Fruit fly (Drosophila melanogaster): Measurements from ENCODE around the gene Tie.
A peak's percentile ranks its signal among the peaks of the same experiment; 100 is the strongest.

The Tie gene

dm6 chr3L:4508926-4509457, 23.0 kb downstream of the Tie start (continued):
- TF ChIP-seq CG18619 (GFP tag; optimal IDR thresholded peaks at IDR 0.05) = no peak
- TF ChIP-seq CG17385 (GFP tag; optimal IDR thresholded peaks at IDR 0.05) = peak; percentile 18
- no peak for TF ChIP-seq otp (GFP tag; IDR thresholded peaks at IDR 0.05)
- TF ChIP-seq row (GFP tag; IDR thresholded peaks at IDR 0.05) = 0 out of 3 replicates have a peak, but pooled peaks have one; percentile 32
- no peak for TF ChIP-seq ci (GFP tag; IDR thresholded peaks at IDR 0.05)

DNA sequence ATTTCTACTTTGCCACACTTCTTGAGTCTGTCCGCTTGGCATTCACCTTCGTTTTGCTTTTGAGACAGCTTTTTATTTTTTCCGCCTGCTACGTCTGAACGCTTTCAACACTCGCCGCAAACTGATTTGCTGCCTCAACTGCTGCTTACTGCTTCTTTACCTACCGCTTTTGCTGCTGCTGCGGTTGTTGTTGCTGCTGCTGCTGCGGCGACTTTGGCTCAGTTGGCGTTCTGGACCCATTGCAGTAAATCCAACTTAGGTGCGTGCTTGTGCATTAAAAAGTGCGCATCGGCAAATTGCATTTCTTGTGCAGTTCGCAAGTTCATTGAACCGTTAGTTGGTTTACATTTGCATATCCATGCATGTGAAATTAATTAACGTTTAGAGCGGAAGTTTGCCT, 23.6 kb downstream of the Tie start, which contains the start of gene NT1:
Gene NT1 (minus strand): TSS at position 127 of the 400 bp plus-strand sequence.
- TF ChIP-seq CTCF (GFP tag; optimal IDR thresholded peaks at IDR 0.05) (no peak), Awh (GFP tag; IDR thresholded peaks at IDR 0.05) (peak; percentile 15; the same call in 1 of the 2 replicates), sr (GFP tag; IDR thresholded peaks at IDR 0.05) (0 out of 3 replicates have a peak, but pooled peaks have one; percentile 25), TFAM (GFP tag; optimal IDR thresholded peaks at IDR 0.05) (no peak), CG10274 (GFP tag; optimal IDR thresholded peaks at IDR 0.05) (no peak), Dfd (GFP tag; optimal IDR thresholded peaks at IDR 0.05) (peak in 1 of 2 experiments; percentile 50), Drgx (GFP tag; IDR thresholded peaks at IDR 0.05) (0 out of 2 replicates have a peak, but pooled peaks have one; percentile 13)

DNA sequence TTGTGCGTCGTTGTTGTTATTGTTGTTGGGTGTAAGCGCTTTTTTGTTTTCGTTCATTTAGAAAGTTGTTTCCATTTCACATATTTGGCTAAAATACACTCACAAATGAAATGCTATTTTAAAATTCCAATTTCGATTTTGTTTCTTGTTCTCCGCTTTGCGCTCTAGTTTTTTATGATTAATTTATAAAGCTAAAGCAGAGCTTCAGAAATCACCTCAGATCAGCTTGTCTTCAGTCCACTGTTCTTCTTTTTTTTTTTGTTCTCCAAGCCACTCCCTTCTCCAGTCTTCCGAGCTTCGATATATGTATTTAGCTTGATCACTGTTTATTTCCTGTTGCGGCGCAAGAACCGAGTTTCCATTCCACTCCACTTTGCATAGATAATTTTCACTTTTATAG, 24.1 kb downstream of the Tie start:
- TF ChIP-seq CG3407 (GFP tag; optimal IDR thresholded peaks at IDR 0.05) = no peak
- no peak for TF ChIP-seq CG11560 (tag; IDR thresholded peaks at IDR 0.05)
- peak; percentile 43 for TF ChIP-seq Blimp-1 (GFP tag; optimal IDR thresholded peaks at IDR 0.05)
- TF ChIP-seq ssp (GFP tag; IDR thresholded peaks at IDR 0.05) = no peak
- TF ChIP-seq cg (GFP tag; optimal IDR thresholded peaks at IDR 0.05) = no peak

DNA sequence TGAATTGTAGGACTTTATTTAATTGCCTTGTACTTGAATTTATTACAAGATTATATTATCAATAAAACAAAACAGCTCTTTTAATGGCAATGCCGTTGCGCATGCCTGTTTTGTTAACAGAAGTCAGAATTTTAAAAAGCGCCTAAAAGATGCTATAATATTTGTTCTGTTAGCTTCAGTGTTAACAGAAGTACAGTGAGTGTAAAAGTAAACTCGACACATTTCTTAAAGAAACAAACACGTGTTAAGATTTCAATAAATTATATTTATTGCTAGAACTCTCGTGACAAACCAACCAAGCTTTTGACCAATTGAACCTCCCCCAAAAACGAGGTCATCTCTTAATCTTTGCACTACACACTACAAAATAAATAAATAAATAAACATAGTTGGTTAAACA, 30.5 kb downstream of the Tie start:
- TF ChIP-seq CG2875 (GFP tag; optimal IDR thresholded peaks at IDR 0.05) = no peak
- peak; percentile 91 for TF ChIP-seq CG8388 (GFP tag; optimal IDR thresholded peaks at IDR 0.05)
- TF ChIP-seq stwl (tag; optimal IDR thresholded peaks at IDR 0.05) = peak; percentile 39

DNA sequence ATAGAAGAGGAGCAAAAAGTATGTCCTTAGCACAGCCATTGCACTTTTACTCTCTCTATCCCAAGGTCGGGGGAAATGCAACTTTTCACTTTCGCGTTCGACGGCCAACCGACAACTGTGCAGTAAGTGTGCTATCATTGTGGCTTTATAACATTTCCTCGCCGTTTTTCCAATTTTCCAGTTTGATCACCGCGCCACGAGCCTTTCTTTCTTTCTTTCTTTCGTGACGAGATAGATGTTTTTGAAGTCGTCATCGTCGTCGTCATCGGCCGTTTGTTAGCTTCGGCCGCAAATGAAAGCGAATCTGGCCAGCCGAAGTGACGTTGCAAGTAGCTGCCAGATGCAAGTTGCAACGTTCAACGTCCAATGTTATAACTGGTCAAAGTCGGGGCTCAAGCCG, 31.5 kb downstream of the Tie start, which contains the start of gene CG13720:
Gene CG13720 (minus strand): TSS at position 101 of the 400 bp plus-strand sequence.
- no peak for TF ChIP-seq Hr51 (GFP tag; optimal IDR thresholded peaks at IDR 0.05)
- TF ChIP-seq Blimp-1 (GFP tag; optimal IDR thresholded peaks at IDR 0.05) = peak; percentile 67

DNA sequence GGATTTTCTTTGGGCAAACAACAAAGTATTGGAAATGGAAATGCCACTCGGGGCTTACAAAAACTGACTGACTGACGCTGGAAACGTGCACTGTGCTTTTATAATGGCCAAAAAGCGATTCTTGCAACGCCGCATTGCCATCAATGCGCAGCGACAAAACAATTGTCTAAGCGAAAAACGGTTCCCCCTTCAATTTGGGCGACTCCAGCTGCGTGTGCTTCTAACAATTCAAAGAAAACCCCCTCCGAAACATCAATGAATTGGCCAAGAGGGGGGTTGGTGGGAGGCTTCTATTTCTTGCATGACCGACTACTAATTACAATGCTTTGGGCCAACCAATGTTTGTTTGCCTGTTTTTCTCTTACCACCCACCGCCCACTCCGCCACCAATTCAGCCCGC, 34.3 kb downstream of the Tie start, which contains the start of gene CG13721:
Gene CG13721 (minus strand): TSS at position 101 of the 400 bp plus-strand sequence.
- TF ChIP-seq bigmax (GFP tag; optimal IDR thresholded peaks at IDR 0.05) (no peak), CG2202 (tag; optimal IDR thresholded peaks at IDR 0.05) (no peak), tio (GFP tag; optimal IDR thresholded peaks at IDR 0.05) (no peak), BEAF-32 (GFP tag; optimal IDR thresholded peaks at IDR 0.05) (no peak), vvl (GFP tag; IDR thresholded peaks at IDR 0.05) (no peak), CG17802 (tag; optimal IDR thresholded peaks at IDR 0.05) (no peak), CG1603 (tag; optimal IDR thresholded peaks at IDR 0.05) (no peak)

dm6 chr3L:4494603-4495002, 37.3 kb downstream of the Tie start:
- TF ChIP-seq nom (GFP tag; optimal IDR thresholded peaks at IDR 0.05) (peak; percentile 79), H15 (GFP tag; IDR thresholded peaks at IDR 0.05) (no peak), bsh (GFP tag; optimal IDR thresholded peaks at IDR 0.05) (peak in 1 of 2 experiments; percentile 49), lbe (GFP tag; optimal IDR thresholded peaks at IDR 0.05) (peak; percentile 62)

Measured in whole organism, embryonic.